Fruit fly (Drosophila melanogaster) whole organism, adult: Measurements from ENCODE around the gene Alp9.

Source experiments
- CG11617 ChIP-seq: fragments of 200-800 bp; sonication (Bioruptor generic); optimal IDR thresholded peaks from 2 replicates; lab custom pipeline; 2017; ENCODE audit warnings: mild to moderate bottlenecking, missing biosample characterization, missing genetic modification reagents, missing genetic modification characterization
- CG12768 ChIP-seq: fragments of 200-800 bp; sonication (Bioruptor generic); optimal IDR thresholded peaks from 2 replicates; lab custom pipeline; 2017; ENCODE audit warnings: missing biosample characterization, missing genetic modification characterization, mild to moderate bottlenecking, moderate library complexity, missing genetic modification reagents
- CG14711 ChIP-seq: fragments of 200-800 bp; sonication (Bioruptor generic); optimal IDR thresholded peaks from 2 replicates; lab custom pipeline; 2018; ENCODE audit warnings: missing biosample characterization, mild to moderate bottlenecking, missing genetic modification characterization, moderate library complexity
- CG1620 ChIP-seq: fragments of 200-800 bp; sonication (Bioruptor generic); optimal IDR thresholded peaks from 2 replicates; lab custom pipeline; 2016; ENCODE audit warnings: missing biosample characterization, missing genetic modification characterization
- CG33017 ChIP-seq: fragments of 200-800 bp; sonication (Bioruptor generic); optimal IDR thresholded peaks from 2 replicates; lab custom pipeline; 2018; ENCODE audit warnings: missing biosample characterization, mild to moderate bottlenecking, missing genetic modification characterization, moderate library complexity
- CG5204 ChIP-seq: fragments of 200-800 bp; sonication (Bioruptor generic); optimal IDR thresholded peaks from 2 replicates; lab custom pipeline; 2016; ENCODE audit warnings: missing biosample characterization, missing genetic modification characterization
- CG7045 ChIP-seq: fragments of 200-800 bp; sonication (Bioruptor generic); optimal IDR thresholded peaks from 2 replicates; lab custom pipeline; 2017; ENCODE audit warnings: missing biosample characterization, mild to moderate bottlenecking, missing genetic modification characterization
- CG7101 ChIP-seq: fragments of 200-800 bp; sonication (Bioruptor generic); optimal IDR thresholded peaks from 2 replicates; lab custom pipeline; 2018; ENCODE audit warnings: missing biosample characterization, mild to moderate bottlenecking, missing genetic modification characterization, moderate library complexity
- Clk ChIP-seq: fragments of 200-800 bp; sonication (Bioruptor generic); optimal IDR thresholded peaks from 2 replicates; lab custom pipeline; 2017; ENCODE audit warnings: missing biosample characterization, missing genetic modification characterization
- Crg-1 ChIP-seq: fragments of 200-800 bp; sonication (Bioruptor generic); optimal IDR thresholded peaks from 2 replicates; lab custom pipeline; 2016; ENCODE audit warnings: missing biosample characterization, missing genetic modification characterization
- Hr96 ChIP-seq: fragments of 200-800 bp; sonication (Bioruptor generic); optimal IDR thresholded peaks from 2 replicates; lab custom pipeline; 2016; ENCODE audit warnings: missing biosample characterization, missing genetic modification characterization
- Mnt ChIP-seq: fragments of 200-800 bp; sonication (Bioruptor generic); optimal IDR thresholded peaks from 2 replicates; lab custom pipeline; 2016; ENCODE audit warnings: missing biosample characterization, mild to moderate bottlenecking, missing genetic modification characterization
- bab1 ChIP-seq: fragments of 200-800 bp; sonication (Bioruptor generic); optimal IDR thresholded peaks from 3 replicates; lab custom pipeline; 2019; ENCODE audit warnings: missing biosample characterization, mild to moderate bottlenecking, missing genetic modification characterization, moderate library complexity
- cic ChIP-seq: fragments of 200-800 bp; sonication (Bioruptor generic); optimal IDR thresholded peaks from 2 replicates; lab custom pipeline; 2017; ENCODE audit warnings: missing biosample characterization, mild to moderate bottlenecking, missing genetic modification characterization, moderate library complexity
- cnc ChIP-seq, 2 experiments: fragments of >200 bp; optimal IDR thresholded peaks; 2 replicates each; lab custom pipeline; 2017
- kay ChIP-seq: fragments of 200-800 bp; sonication (Bioruptor generic); peaks from one replicate; lab custom pipeline; 2016; ENCODE audit warnings: missing biosample characterization, missing genetic modification characterization, borderline replicate concordance
- ovo ChIP-seq: fragments of 200-800 bp; sonication (Bioruptor generic); optimal IDR thresholded peaks from 2 replicates; lab custom pipeline; 2016; ENCODE audit warnings: missing biosample characterization, missing genetic modification characterization
- pad ChIP-seq: fragments of 200-800 bp; sonication (Bioruptor generic); optimal IDR thresholded peaks from 3 replicates; lab custom pipeline; 2017; ENCODE audit warnings: missing biosample characterization, missing genetic modification characterization, mild to moderate bottlenecking, moderate library complexity, missing genetic modification reagents
- tj ChIP-seq: fragments of 200-800 bp; sonication (Bioruptor generic); optimal IDR thresholded peaks from 3 replicates; lab custom pipeline; 2017; ENCODE audit warnings: missing biosample characterization, mild to moderate bottlenecking, missing genetic modification characterization, moderate library complexity
- toe ChIP-seq: fragments of 200-800 bp; sonication (Bioruptor generic); optimal IDR thresholded peaks from 2 replicates; lab custom pipeline; 2016; ENCODE audit warnings: missing biosample characterization, missing genetic modification characterization

Gene Alp9

dm6 chr3L:5594853-5595593 lies at the start of gene Alp9, which contains the start of gene Alp10:
Gene Alp9 (plus strand): TSS chr3L:5595542.
Gene Alp10 (minus strand): TSS chr3L:5595272.
- TF ChIP-seq ovo (GFP tag; lab: Kevin White, UChicago) (no peak), kay (GFP tag; lab: Kevin White, UChicago) (peak; percentile 47), CG1620 (GFP tag; lab: Kevin White, UChicago) (no peak), cnc (optimal IDR thresholded peaks at IDR 0.05; lab: Kevin White, UChicago) (no peak)

dm6 chr3L:5548524-5549084 lies 46.7 kb upstream of the Alp9 start:
- TF ChIP-seq tj: no peak
- no peak for TF ChIP-seq toe (GFP tag; lab: Kevin White, UChicago)
- no peak for TF ChIP-seq CG1620 (GFP tag; lab: Kevin White, UChicago)
- no peak for TF ChIP-seq CG5204 (GFP tag; lab: Kevin White, UChicago)
- no peak for TF ChIP-seq CG7045 (GFP tag; lab: Kevin White, UChicago)
- TF ChIP-seq pad: no peak
- no peak for TF ChIP-seq cic (GFP tag; lab: Kevin White, UChicago)
- TF ChIP-seq CG14711 (tag; lab: Kevin White, UChicago): no peak
- TF ChIP-seq Mnt (GFP tag; lab: Kevin White, UChicago): no peak
- no peak for TF ChIP-seq Crg-1

dm6 chr3L:5551087-5551486 lies 44.3 kb upstream of the Alp9 start, which contains the start of gene frm:
Gene frm (minus strand): TSS chr3L:5551159.
- TF ChIP-seq CG7045 (GFP tag; lab: Kevin White, UChicago) (no peak), cic (GFP tag; lab: Kevin White, UChicago) (no peak)

- TF ChIP-seq Clk: no peak
- no peak for TF ChIP-seq CG5204 (GFP tag; lab: Kevin White, UChicago)
- TF ChIP-seq CG14711 (tag; lab: Kevin White, UChicago): no peak
- no peak for TF ChIP-seq toe (GFP tag; lab: Kevin White, UChicago)
- no peak for TF ChIP-seq Mnt (GFP tag; lab: Kevin White, UChicago)
- TF ChIP-seq ovo (GFP tag; lab: Kevin White, UChicago): no peak
- TF ChIP-seq CG12768 (GFP tag; lab: Kevin White, UChicago): no peak
- TF ChIP-seq Hr96 (GFP tag; lab: Kevin White, UChicago): no peak
- no peak for TF ChIP-seq CG11617 (GFP tag; lab: Kevin White, UChicago)
- TF ChIP-seq pad: no peak
These were observed 41.6 kb upstream of the Alp9 start for dm6 chr3L:5553717-5554116.

dm6 chr3L:5554377-5554776 lies 41.0 kb upstream of the Alp9 start:
- peak; percentile 5 for TF ChIP-seq bab1 (GFP tag; lab: Kevin White, UChicago)
- TF ChIP-seq CG33017 (tag; lab: Kevin White, UChicago): no peak
- no peak for TF ChIP-seq CG5204 (GFP tag; lab: Kevin White, UChicago)
- no peak for TF ChIP-seq kay (GFP tag; lab: Kevin White, UChicago)

dm6 chr3L:5556195-5556594 lies 39.1 kb upstream of the Alp9 start:
- TF ChIP-seq kay (GFP tag; lab: Kevin White, UChicago) (no peak), pad (no peak), CG5204 (GFP tag; lab: Kevin White, UChicago) (no peak), CG12768 (GFP tag; lab: Kevin White, UChicago) (no peak), ovo (GFP tag; lab: Kevin White, UChicago) (no peak), CG14711 (tag; lab: Kevin White, UChicago) (no peak), CG1620 (GFP tag; lab: Kevin White, UChicago) (no peak), CG11617 (GFP tag; lab: Kevin White, UChicago) (no peak), CG7101 (no peak), Crg-1 (no peak), toe (GFP tag; lab: Kevin White, UChicago) (no peak), CG33017 (tag; lab: Kevin White, UChicago) (no peak), cnc (optimal IDR thresholded peaks at IDR 0.05; lab: Kevin White, UChicago) (no peak), cic (GFP tag; lab: Kevin White, UChicago) (no peak), bab1 (GFP tag; lab: Kevin White, UChicago) (no peak), Mnt (GFP tag; lab: Kevin White, UChicago) (no peak), Hr96 (GFP tag; lab: Kevin White, UChicago) (no peak)

- no peak for TF ChIP-seq Crg-1
These were observed 34.0 kb upstream of the Alp9 start, which contains the start of gene sinu for dm6 chr3L:5561341-5561740. Gene sinu (minus strand): TSS chr3L:5561598.
